Fruit fly (Drosophila melanogaster) whole organism, embryonic: ENCODE measurements around the gene CG13622.
A peak's percentile ranks its signal among the peaks of the same experiment; 100 is the strongest.

Experiments
- CG1024 ChIP-seq: fragments of 200-800 bp; sonication (Bioruptor generic); IDR thresholded peaks from 2 replicates; pipeline ENCODE4 v1.3.6; 2022; ENCODE audit warnings: missing biosample characterization, missing genetic modification characterization
- CG10366 ChIP-seq: fragments of 200-800 bp; sonication (Bioruptor generic); IDR thresholded peaks from 2 replicates; pipeline ENCODE4 v1.3.6; 2022; ENCODE audit warnings: missing biosample characterization, missing genetic modification characterization
- CG10543 ChIP-seq: fragments of 200-800 bp; sonication (Bioruptor generic); optimal IDR thresholded peaks from 3 replicates; lab custom pipeline; 2017; ENCODE audit warnings: missing biosample characterization, mild to moderate bottlenecking, missing genetic modification characterization, moderate library complexity
- CG11247 ChIP-seq: fragments of 200-800 bp; sonication (Bioruptor generic); IDR thresholded peaks from 2 replicates; pipeline ENCODE4 v1.3.6; 2022; ENCODE audit warnings: missing biosample characterization, missing genetic modification characterization
- CG11723 ChIP-seq: fragments of 200-800 bp; sonication (Bioruptor generic); optimal IDR thresholded peaks from 2 replicates; lab custom pipeline; 2017; ENCODE audit warnings: missing biosample characterization, mild to moderate bottlenecking, missing genetic modification characterization
- CG13624 ChIP-seq: fragments of 200-800 bp; sonication (Bioruptor generic); optimal IDR thresholded peaks from 2 replicates; lab custom pipeline; 2016; ENCODE audit warnings: missing biosample characterization, missing genetic modification characterization
- CG14667 ChIP-seq: fragments of 200-800 bp; sonication (Bioruptor generic); IDR thresholded peaks from 2 replicates; pipeline ENCODE4 v1.3.6; 2022; ENCODE audit warnings: missing biosample characterization, missing genetic modification characterization
- CG17186 ChIP-seq: fragments of 200-800 bp; sonication (Bioruptor generic); optimal IDR thresholded peaks from 3 replicates; lab custom pipeline; 2017; ENCODE audit warnings: missing biosample characterization, missing genetic modification reagents, missing genetic modification characterization
- CG17802 ChIP-seq: fragments of 200-800 bp; sonication (Bioruptor generic); optimal IDR thresholded peaks from 2 replicates; lab custom pipeline; 2018; ENCODE audit warnings: missing biosample characterization, mild to moderate bottlenecking, missing genetic modification characterization, moderate library complexity
- CG1832 ChIP-seq: fragments of 200-800 bp; sonication (Bioruptor generic); optimal IDR thresholded peaks from 2 replicates; lab custom pipeline; 2017; ENCODE audit warnings: missing biosample characterization, mild to moderate bottlenecking, missing genetic modification characterization, inconsistent platforms
- CG31224 ChIP-seq: fragments of 200-800 bp; sonication (Bioruptor generic); IDR thresholded peaks from 2 replicates; pipeline ENCODE4 v1.3.6; 2022; ENCODE audit warnings: missing biosample characterization, missing genetic modification characterization
- CG4328 ChIP-seq: fragments of 200-800 bp; sonication (Bioruptor generic); optimal IDR thresholded peaks from 3 replicates; lab custom pipeline; 2017; ENCODE audit warnings: missing biosample characterization, missing genetic modification reagents, missing genetic modification characterization
- CG43689 ChIP-seq: fragments of 200-800 bp; sonication (Bioruptor generic); IDR thresholded peaks from 2 replicates; pipeline ENCODE4 v1.3.6; 2022; ENCODE audit warnings: missing biosample characterization, missing genetic modification characterization
- CG6254 ChIP-seq: fragments of 200-800 bp; sonication (Bioruptor generic); optimal IDR thresholded peaks from 3 replicates; lab custom pipeline; 2017; ENCODE audit warnings: mild to moderate bottlenecking, missing biosample characterization, missing genetic modification reagents, missing genetic modification characterization
- CG6683 ChIP-seq: fragments of 200-800 bp; sonication (Bioruptor generic); optimal IDR thresholded peaks from 2 replicates; lab custom pipeline; 2017; ENCODE audit warnings: missing biosample characterization, mild to moderate bottlenecking, missing genetic modification characterization, missing genetic modification reagents
- CG6689 ChIP-seq: fragments of 200-800 bp; sonication (Bioruptor generic); IDR thresholded peaks from 2 replicates; pipeline ENCODE4 v1.3.6; 2022; ENCODE audit warnings: missing biosample characterization, missing genetic modification characterization
- CG6765 ChIP-seq: fragments of 200-800 bp; sonication (Bioruptor generic); optimal IDR thresholded peaks from 3 replicates; lab custom pipeline; 2017; ENCODE audit warnings: missing biosample characterization, mild to moderate bottlenecking, missing genetic modification characterization
- CG6791 ChIP-seq: fragments of 200-800 bp; sonication (Bioruptor generic); IDR thresholded peaks from 3 replicates; pipeline ENCODE4 v1.3.6; 2022; ENCODE audit warnings: missing biosample characterization, missing genetic modification characterization; ENCODE audit not compliant: partially characterized antibody
- CG7928 ChIP-seq: fragments of 200-800 bp; sonication (Bioruptor generic); optimal IDR thresholded peaks from 2 replicates; lab custom pipeline; 2017; ENCODE audit warnings: missing biosample characterization, mild to moderate bottlenecking, missing genetic modification characterization
- Doc2 ChIP-seq: fragments of 200-800 bp; sonication (Bioruptor generic); IDR thresholded peaks from 2 replicates; pipeline ENCODE4 v1.3.6; 2022; ENCODE audit warnings: missing biosample characterization, missing genetic modification characterization
- ERR ChIP-seq: fragments of 200-800 bp; sonication (Bioruptor generic); optimal IDR thresholded peaks from 2 replicates; lab custom pipeline; 2016; ENCODE audit warnings: missing biosample characterization, missing genetic modification characterization
- Ets97D ChIP-seq: fragments of 200-800 bp; sonication (Bioruptor generic); optimal IDR thresholded peaks from 3 replicates; lab custom pipeline; 2016; ENCODE audit warnings: missing biosample characterization, missing genetic modification characterization
- Fer3 ChIP-seq: fragments of 200-800 bp; sonication (Bioruptor generic); optimal IDR thresholded peaks from 2 replicates; lab custom pipeline; 2018; ENCODE audit warnings: missing biosample characterization, mild to moderate bottlenecking, missing genetic modification characterization, moderate library complexity
- Gug ChIP-seq: fragments of 200-800 bp; sonication (Bioruptor generic); IDR thresholded peaks from 4 replicates; pipeline ENCODE4 v1.3.6; 2022; ENCODE audit warnings: missing biosample characterization, missing genetic modification characterization
- Hand ChIP-seq: fragments of 200-800 bp; sonication (Bioruptor generic); optimal IDR thresholded peaks from 2 replicates; lab custom pipeline; 2017; ENCODE audit warnings: mild to moderate bottlenecking, missing biosample characterization, missing genetic modification reagents, missing genetic modification characterization
- Hmx ChIP-seq: fragments of 200-800 bp; sonication (Bioruptor generic); optimal IDR thresholded peaks from 2 replicates; lab custom pipeline; 2016; ENCODE audit warnings: missing biosample characterization, missing genetic modification characterization
- Hr39 ChIP-seq: fragments of >200 bp; optimal IDR thresholded peaks from 2 replicates; lab custom pipeline; 2017
- Hr51 ChIP-seq, 2 experiments: fragments of 200-800 bp; sonication (Bioruptor generic); optimal IDR thresholded peaks; 2 replicates in 1 of 2; 3 replicates in 1 of 2; lab custom pipeline; 2016 to 2018; ENCODE audit warnings: missing biosample characterization in 2 of 2, missing genetic modification characterization in 2 of 2, mild to moderate bottlenecking in 1 of 2, moderate library complexity in 1 of 2
- Med ChIP-seq: fragments of 200-800 bp; sonication (Bioruptor generic); peaks from one replicate; lab custom pipeline; 2016; ENCODE audit warnings: missing biosample characterization, missing genetic modification characterization, mild to moderate bottlenecking, inconsistent platforms, moderate library complexity
- Nf-YC ChIP-seq: fragments of 200-800 bp; optimal IDR thresholded peaks from 3 replicates; lab custom pipeline; 2019; ENCODE audit warnings: missing biosample characterization, mild to moderate bottlenecking, missing genetic modification characterization, moderate library complexity
- PHDP ChIP-seq: fragments of 200-800 bp; sonication (Bioruptor generic); optimal IDR thresholded peaks from 3 replicates; lab custom pipeline; 2018; ENCODE audit warnings: missing biosample characterization, mild to moderate bottlenecking, missing genetic modification characterization, moderate library complexity
- amos ChIP-seq: fragments of 200-800 bp; sonication (Bioruptor generic); IDR thresholded peaks from 2 replicates; pipeline ENCODE4 v1.3.6; 2022; ENCODE audit warnings: missing biosample characterization, missing genetic modification characterization; ENCODE audit not compliant: partially characterized antibody
- ara ChIP-seq: fragments of 200-800 bp; sonication (Bioruptor generic); IDR thresholded peaks from 2 replicates; pipeline ENCODE4 v1.3.6; 2022; ENCODE audit warnings: missing biosample characterization, missing genetic modification characterization
- ato ChIP-seq: fragments of 200-800 bp; sonication (Bioruptor generic); IDR thresholded peaks from 2 replicates; pipeline ENCODE4 v1.3.6; 2022; ENCODE audit warnings: missing biosample characterization, missing genetic modification characterization; ENCODE audit not compliant: partially characterized antibody
- bbx ChIP-seq: fragments of 200-800 bp; sonication (Bioruptor generic); IDR thresholded peaks from 2 replicates; pipeline ENCODE4 v1.3.6; 2022; ENCODE audit warnings: missing biosample characterization, missing genetic modification characterization; ENCODE audit not compliant: partially characterized antibody
- en ChIP-seq: fragments of 200-800 bp; sonication (Bioruptor generic); optimal IDR thresholded peaks from 2 replicates; lab custom pipeline; 2016; ENCODE audit warnings: missing biosample characterization, missing genetic modification characterization
- fu2 ChIP-seq: fragments of 200-800 bp; sonication (Bioruptor generic); optimal IDR thresholded peaks from 2 replicates; lab custom pipeline; 2016; ENCODE audit warnings: missing biosample characterization, missing genetic modification characterization
- gem ChIP-seq: fragments of 200-800 bp; sonication (Bioruptor generic); optimal IDR thresholded peaks from 2 replicates; lab custom pipeline; 2019; ENCODE audit warnings: missing biosample characterization, mild to moderate bottlenecking, missing genetic modification characterization, moderate library complexity
- gt ChIP-seq: fragments of 200-800 bp; sonication (Bioruptor generic); IDR thresholded peaks from 2 replicates; pipeline ENCODE4 v1.3.6; 2022; ENCODE audit warnings: missing biosample characterization, missing genetic modification characterization
- lbe ChIP-seq: fragments of 200-800 bp; sonication (Bioruptor generic); optimal IDR thresholded peaks from 2 replicates; lab custom pipeline; 2016; ENCODE audit warnings: missing biosample characterization, mild to moderate bottlenecking, missing genetic modification characterization
- lilli ChIP-seq: fragments of 200-800 bp; sonication (Bioruptor generic); optimal IDR thresholded peaks from 3 replicates; lab custom pipeline; 2016; ENCODE audit warnings: missing biosample characterization, missing genetic modification characterization
- lola ChIP-seq, 3 experiments: fragments of >200 bp in 2 of 3; fragments of 200-800 bp in 1 of 3; sonication (Bioruptor generic) in 1 of 3; optimal IDR thresholded peaks; 2 replicates each; lab custom pipeline; 2017 to 2019; ENCODE audit warnings: missing biosample characterization in 3 of 3, missing genetic modification characterization in 3 of 3, mild to moderate bottlenecking in 1 of 3, moderate library complexity in 1 of 3
- otp ChIP-seq: fragments of 200-800 bp; sonication (Bioruptor generic); IDR thresholded peaks from 3 replicates; pipeline ENCODE4, ENCODE4 v1.3.6; 2022; ENCODE audit warnings: missing biosample characterization, missing genetic modification characterization
- pan ChIP-seq, 4 experiments: fragments of >200 bp in 3 of 4; fragments of 200-800 bp in 1 of 4; sonication (Bioruptor generic) in 1 of 4; optimal IDR thresholded peaks in 3 of 4; IDR thresholded peaks in 1 of 4; 2 replicates each; pipeline versions ENCODE4 v1.3.6 to Lab custom; 2017 to 2022; ENCODE audit warnings: missing biosample characterization in 2 of 4, missing genetic modification characterization in 2 of 4, mixed read lengths in 1 of 4
- pfk ChIP-seq: fragments of 200-800 bp; sonication (Bioruptor generic); optimal IDR thresholded peaks from 2 replicates; lab custom pipeline; 2018; ENCODE audit warnings: missing biosample characterization, mild to moderate bottlenecking, missing genetic modification characterization, moderate library complexity
- pita ChIP-seq: fragments of 200-800 bp; sonication (Bioruptor generic); optimal IDR thresholded peaks from 2 replicates; lab custom pipeline; 2017; ENCODE audit warnings: missing biosample characterization, mild to moderate bottlenecking, missing genetic modification characterization
- salm ChIP-seq: fragments of 200-800 bp; sonication (Bioruptor generic); optimal IDR thresholded peaks from 2 replicates; lab custom pipeline; 2018; ENCODE audit warnings: missing biosample characterization, mild to moderate bottlenecking, missing genetic modification characterization
- sisA ChIP-seq: fragments of 200-800 bp; sonication (Bioruptor generic); IDR thresholded peaks from 2 replicates; pipeline ENCODE4 v1.3.6; 2022; ENCODE audit warnings: missing biosample characterization, missing genetic modification characterization
- yki ChIP-seq: fragments of >200 bp; optimal IDR thresholded peaks from 3 replicates; lab custom pipeline; 2018

CG13622 gene

DNA sequence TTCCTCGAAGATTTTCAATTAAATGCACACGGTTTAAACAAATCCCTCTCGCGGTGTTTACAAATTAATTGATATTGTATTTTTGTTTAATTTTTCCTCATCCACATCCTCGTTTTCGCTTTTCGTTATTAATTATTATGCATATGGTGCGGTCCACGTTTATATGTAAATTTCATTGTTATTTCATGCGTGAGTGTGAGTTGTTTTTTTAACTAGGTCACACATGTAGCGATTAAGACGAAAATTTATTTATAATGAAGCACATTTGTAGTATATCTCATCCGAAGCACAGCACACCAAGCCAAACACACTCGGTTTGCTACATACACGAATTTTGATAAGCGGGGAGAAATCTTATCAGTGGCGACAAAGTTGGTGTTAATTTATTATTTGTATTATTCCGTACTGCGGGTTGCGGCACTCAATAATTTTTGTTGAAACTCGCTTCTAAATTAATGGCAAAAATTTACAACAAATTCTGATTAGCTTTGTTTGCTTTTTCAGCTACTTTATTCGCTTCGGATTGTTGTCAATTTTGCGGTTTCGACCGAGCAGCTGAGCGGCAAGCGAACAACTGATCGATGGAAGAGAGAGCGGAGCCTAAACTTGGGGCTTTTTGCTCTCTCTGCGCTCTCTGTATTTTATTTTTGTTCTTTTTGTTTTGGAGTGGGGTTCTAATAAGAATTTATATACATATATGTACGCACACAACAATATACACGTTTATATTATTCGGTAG lies 48.1 kb upstream of the CG13622 start (continued):
- TF ChIP-seq CG43689 (GFP tag; lab: Robert Waterston, UW) (no peak), salm (tag; lab: Kevin White, UChicago) (peak; percentile 35), CG6765 (no peak), pfk (GFP tag; lab: Kevin White, UChicago) (no peak), CG10543 (GFP tag; lab: Kevin White, UChicago) (peak; percentile 64), ERR (peak; percentile 20), fu2 (GFP tag; lab: Kevin White, UChicago) (no peak), Nf-YC (tag; lab: Kevin White, UChicago) (no peak), CG6254 (GFP tag; lab: Kevin White, UChicago) (no peak), CG1024 (GFP tag; lab: Robert Waterston, UW) (no peak), Hand (GFP tag; lab: Kevin White, UChicago) (no peak), CG6791 (GFP tag; lab: Robert Waterston, UW) (no peak), gt (GFP tag; lab: Robert Waterston, UW) (no peak), CG6683 (GFP tag; lab: Kevin White, UChicago) (no peak), CG17186 (GFP tag; lab: Kevin White, UChicago) (no peak), CG6689 (GFP tag; lab: Robert Waterston, UW) (no peak), CG17802 (no peak), ato (GFP tag; lab: Robert Waterston, UW) (no peak), amos (GFP tag; lab: Robert Waterston, UW) (no peak; the same call in 1 of the 2 replicates), CG11247 (no peak), Med (GFP tag; lab: Kevin White, UChicago) (peak; percentile 77), en (GFP tag; lab: Kevin White, UChicago) (no peak), CG1832 (GFP tag; lab: Kevin White, UChicago) (no peak), CG7928 (GFP tag; lab: Kevin White, UChicago) (no peak), CG13624 (GFP tag; lab: Kevin White, UChicago) (no peak), Fer3 (tag; lab: Kevin White, UChicago) (peak; percentile 52), otp (GFP tag; lab: Robert Waterston, UW) (no peak; the same call in 2 of the 3 replicates), Hr39 (lab: Kevin White, UChicago) (no peak), CG10366 (GFP tag; lab: Robert Waterston, UW) (no peak), lilli (GFP tag; lab: Kevin White, UChicago) (no peak), CG14667 (GFP tag; lab: Robert Waterston, UW) (no peak), CG4328 (GFP tag; lab: Kevin White, UChicago) (no peak), CG31224 (GFP tag; lab: Robert Waterston, UW) (no peak), pita (no peak), bbx (GFP tag; lab: Robert Waterston, UW) (0 out of 2 replicates have a peak, but pooled peaks have one; percentile 40), Doc2 (GFP tag; lab: Robert Waterston, UW) (no peak), Ets97D (no peak), Hr51 (GFP tag; optimal IDR thresholded peaks at IDR 0.05; lab: Kevin White, UChicago) (no peak), gem (tag; lab: Kevin White, UChicago) (no peak), Hmx (GFP tag; lab: Kevin White, UChicago) (no peak), CG11723 (GFP tag; lab: Kevin White, UChicago) (no peak), Gug (no peak), lola (GFP tag; optimal IDR thresholded peaks at IDR 0.05; lab: Kevin White, UChicago) (no peak), ara (GFP tag; lab: Robert Waterston, UW) (no peak), lbe (peak; percentile 21), yki (lab: Kevin White, UChicago) (peak; percentile 35), pan (optimal IDR thresholded peaks at IDR 0.05; lab: Kevin White, UChicago) (no peak), pan (GFP tag; optimal IDR thresholded peaks at IDR 0.05 in 1 of 2, IDR thresholded peaks at IDR 0.05 in 1 of 2) (peak in 1 of 2 experiments; percentile 35), sisA (GFP tag; lab: Robert Waterston, UW) (no peak), PHDP (tag; lab: Kevin White, UChicago) (no peak)
